Worm (Caenorhabditis elegans): Measurements from ENCODE around the gene col-92.

DNA sequence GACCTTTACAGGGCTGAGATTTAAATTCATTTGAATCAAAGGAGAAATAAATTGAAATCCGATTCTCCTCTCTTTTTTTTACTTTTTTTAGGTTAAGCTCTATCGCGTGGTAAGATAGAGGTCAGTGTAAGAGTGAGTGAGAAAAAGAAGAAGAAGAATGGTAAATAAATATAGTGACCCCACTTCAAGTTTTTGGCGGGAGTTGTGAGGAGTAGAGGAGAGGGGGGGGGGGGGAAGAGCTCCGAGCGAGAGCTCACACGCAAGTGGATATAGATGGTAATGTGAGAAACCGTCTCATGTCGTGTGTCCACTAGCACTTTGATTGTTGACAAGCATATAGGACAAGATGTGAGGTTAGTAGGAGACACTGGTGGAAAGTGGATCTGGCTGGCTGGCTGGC, 16.0 kb downstream of the col-92 start, which contains the start of gene W05B2.2:
- TF ChIP-seq ceh-40 (GFP tag; IDR thresholded peaks at IDR 0.05) (no peak), ets-4 (GFP tag; optimal IDR thresholded peaks at IDR 0.05) (no peak)

All from whole organism, young adult.